Worm (Caenorhabditis elegans) whole organism, young adult: Measurements from ENCODE around the gene clec-206.

Experiments
- B0035.1 ChIP-seq: sonication (generic microtip); optimal IDR thresholded peaks from 2 replicates; lab custom pipeline; 2016; ENCODE audit warnings: missing genetic modification characterization, mild to moderate bottlenecking, missing compliant biosample characterization, missing genotype, missing genetic modification reagents
- F33H1.4 ChIP-seq: fragments of 200-800 bp; sonication (Bioruptor generic); IDR thresholded peaks from 2 replicates; pipeline ENCODE4 v1.3.6; 2022; ENCODE audit warnings: missing genetic modification reagents, missing genetic modification characterization, missing compliant biosample characterization
- F37B4.10 ChIP-seq: fragments of 200-800 bp; sonication (Bioruptor generic); IDR thresholded peaks from 2 replicates; pipeline ENCODE4 v1.3.6; 2022; ENCODE audit warnings: missing genetic modification characterization, missing compliant biosample characterization
- Y53F4B.3 ChIP-seq: fragments of 200-800 bp; sonication (Bioruptor generic); IDR thresholded peaks from 2 replicates; pipeline ENCODE4 v1.3.6; 2022; ENCODE audit warnings: missing genetic modification reagents, missing genetic modification characterization, missing compliant biosample characterization
- Y67H2A.10 ChIP-seq: fragments of 200-800 bp; sonication (Bioruptor generic); conservative IDR thresholded peaks from 2 replicates; pipeline ENCODE4 v1.3.6; 2022; ENCODE audit warnings: missing genetic modification reagents, missing genetic modification characterization, missing compliant biosample characterization
- Y95B8A.8 ChIP-seq: fragments of 200-800 bp; sonication (Bioruptor generic); IDR thresholded peaks from 2 replicates; pipeline ENCODE4 v1.3.6; 2022; ENCODE audit warnings: missing genetic modification reagents, missing genetic modification characterization, missing compliant biosample characterization
- akir-1 ChIP-seq: fragments of 200-800 bp; sonication (Bioruptor generic); optimal IDR thresholded peaks from 2 replicates; lab custom pipeline; 2018; ENCODE audit warnings: mild to moderate bottlenecking, missing genetic modification characterization, moderate library complexity, missing compliant biosample characterization
- ama-1 ChIP-seq, 3 experiments: fragments of 150-350 bp in 1 of 3; sonication (generic microtip) in 2 of 3; optimal IDR thresholded peaks; 2 replicates each; lab custom pipeline; 2014 to 2018; ENCODE audit warnings: missing biosample characterization in 2 of 3, missing genetic modification characterization in 2 of 3, missing genetic modification reagents in 2 of 3
- atf-7 ChIP-seq: sonication (generic microtip); optimal IDR thresholded peaks from 2 replicates; lab custom pipeline; 2017; ENCODE audit warnings: mild to moderate bottlenecking, missing genetic modification characterization, missing compliant biosample characterization
- attf-6 ChIP-seq: fragments of 200-800 bp; sonication (Bioruptor generic); IDR thresholded peaks from 2 replicates; pipeline ENCODE4 v1.3.6; 2022; ENCODE audit warnings: missing genetic modification reagents, missing genetic modification characterization, missing compliant biosample characterization
- bed-2 ChIP-seq: fragments of 200-800 bp; sonication (Bioruptor generic); IDR thresholded peaks from 2 replicates; pipeline ENCODE4 v1.3.6; 2022; ENCODE audit warnings: missing genetic modification reagents, missing genetic modification characterization, missing compliant biosample characterization
- cebp-1 ChIP-seq, 2 experiments: fragments of 200-800 bp in 1 of 2; sonication (Bioruptor generic) in 1 of 2; sonication (generic microtip) in 1 of 2; IDR thresholded peaks in 1 of 2; optimal IDR thresholded peaks in 1 of 2; 2 replicates each; pipeline versions ENCODE4 v1.3.6 to Lab custom; 2017 to 2022; ENCODE audit warnings: missing compliant biosample characterization in 2 of 2, missing genetic modification characterization in 2 of 2, mild to moderate bottlenecking in 1 of 2, missing genetic modification reagents in 1 of 2, moderate library complexity in 1 of 2
- ceh-58 ChIP-seq: fragments of 200-800 bp; sonication (Bioruptor generic); IDR thresholded peaks from 2 replicates; pipeline ENCODE4 v1.3.6; 2022; ENCODE audit warnings: missing genetic modification characterization, missing compliant biosample characterization
- dpff-1 ChIP-seq: sonication (generic microtip); optimal IDR thresholded peaks from 2 replicates; lab custom pipeline; 2017; ENCODE audit warnings: mild to moderate bottlenecking, missing genetic modification characterization, missing compliant biosample characterization
- egl-18 ChIP-seq: fragments of 200-800 bp; sonication (Bioruptor generic); IDR thresholded peaks from 2 replicates; pipeline ENCODE4 v1.3.6; 2022; ENCODE audit warnings: missing genetic modification reagents, missing genetic modification characterization, missing compliant biosample characterization
- ekl-4 ChIP-seq: fragments of 200-800 bp; sonication (Bioruptor generic); IDR thresholded peaks from 2 replicates; pipeline ENCODE4 v1.3.6; 2022; ENCODE audit warnings: missing genetic modification reagents, missing genetic modification characterization, missing compliant biosample characterization
- fkh-3 ChIP-seq: sonication (generic microtip); optimal IDR thresholded peaks from 2 replicates; lab custom pipeline; 2016; ENCODE audit warnings: mild to moderate bottlenecking, missing genetic modification characterization, missing compliant biosample characterization
- hlh-12 ChIP-seq: sonication (generic microtip); optimal IDR thresholded peaks from 2 replicates; lab custom pipeline; 2016; ENCODE audit warnings: missing genetic modification characterization, missing compliant biosample characterization
- hmg-1.2 ChIP-seq: fragments of 200-800 bp; sonication (Bioruptor generic); IDR thresholded peaks from 2 replicates; pipeline ENCODE4 v1.3.6; 2022; ENCODE audit warnings: missing genetic modification reagents, missing genetic modification characterization, missing compliant biosample characterization
- hsf-1 ChIP-seq: fragments of 200-800 bp; sonication (Bioruptor generic); IDR thresholded peaks from 2 replicates; pipeline ENCODE4 v1.3.6; 2022; ENCODE audit warnings: missing genetic modification reagents, missing genetic modification characterization, missing compliant biosample characterization
- lin-54 ChIP-seq: fragments of 200-800 bp; sonication (Bioruptor generic); optimal IDR thresholded peaks from 2 replicates; lab custom pipeline; 2018; ENCODE audit warnings: mild to moderate bottlenecking, missing genetic modification characterization, missing compliant biosample characterization
- lir-1 ChIP-seq: fragments of 200-800 bp; sonication (Bioruptor generic); conservative IDR thresholded peaks from 2 replicates; pipeline ENCODE4 v1.3.6; 2022; ENCODE audit warnings: missing genetic modification reagents, missing genetic modification characterization, missing compliant biosample characterization
- madf-6 ChIP-seq: fragments of 200-800 bp; sonication (Bioruptor generic); IDR thresholded peaks from 2 replicates; pipeline ENCODE4 v1.3.6; 2022; ENCODE audit warnings: missing genetic modification reagents, missing genetic modification characterization, missing compliant biosample characterization
- madf-8 ChIP-seq: fragments of 200-800 bp; sonication (Bioruptor generic); conservative IDR thresholded peaks from 2 replicates; pipeline ENCODE4 v1.3.6; 2022; ENCODE audit warnings: missing genetic modification reagents, missing genetic modification characterization, missing compliant biosample characterization
- nfya-1 ChIP-seq: sonication (generic microtip); optimal IDR thresholded peaks from 2 replicates; lab custom pipeline; 2017; ENCODE audit warnings: antibody characterized with exemption, missing compliant biosample characterization, missing genetic modification characterization, borderline replicate concordance; ENCODE audit not compliant: insufficient read depth
- nhr-90 ChIP-seq: sonication (generic microtip); optimal IDR thresholded peaks from 2 replicates; lab custom pipeline; 2016; ENCODE audit warnings: missing genotype, mild to moderate bottlenecking, missing genetic modification characterization, missing compliant biosample characterization
- rcor-1 ChIP-seq: fragments of 200-800 bp; sonication (Bioruptor generic); IDR thresholded peaks from 2 replicates; pipeline ENCODE4 v1.3.6; 2022; ENCODE audit warnings: missing genetic modification reagents, missing genetic modification characterization, missing compliant biosample characterization
- rpc-1 ChIP-seq, 2 experiments: fragments of 150-350 bp in 1 of 2; sonication (generic microtip) in 1 of 2; optimal IDR thresholded peaks; 2 replicates each; lab custom pipeline; 2014 to 2018; ENCODE audit warnings: missing biosample characterization in 1 of 2, missing genetic modification characterization in 1 of 2, missing genetic modification reagents in 1 of 2, missing genotype in 1 of 2
- sdz-38 ChIP-seq: sonication (generic microtip); optimal IDR thresholded peaks from 2 replicates; lab custom pipeline; 2016; ENCODE audit warnings: missing genotype, missing genetic modification characterization, missing compliant biosample characterization
- sea-2 ChIP-seq: fragments of 200-800 bp; sonication (Bioruptor generic); IDR thresholded peaks from 2 replicates; pipeline ENCODE4 v1.3.6; 2022; ENCODE audit warnings: missing genetic modification characterization, missing compliant biosample characterization
- snpc-4 ChIP-seq, 5 experiments: fragments of 150-350 bp in 1 of 5; sonication (generic microtip) in 4 of 5; optimal IDR thresholded peaks; 2 replicates each; lab custom pipeline; 2014 to 2018; ENCODE audit warnings: missing genetic modification characterization in 5 of 5, missing biosample characterization in 3 of 5, antibody characterized with exemption in 2 of 5, mild to moderate bottlenecking in 2 of 5, missing compliant biosample characterization in 2 of 5, missing genotype in 2 of 5, moderate library complexity in 2 of 5, missing genetic modification reagents in 1 of 5
- tbx-9 ChIP-seq: sonication (generic microtip); optimal IDR thresholded peaks from 2 replicates; lab custom pipeline; 2016; ENCODE audit warnings: borderline replicate concordance, missing genetic modification characterization, inconsistent platforms, missing compliant biosample characterization
- unc-62 ChIP-seq: fragments of 150-350 bp; optimal IDR thresholded peaks from 2 replicates; lab custom pipeline; 2014; ENCODE audit warnings: missing biosample characterization, missing genetic modification reagents, missing genetic modification characterization
- zim-3 ChIP-seq: sonication (generic microtip); optimal IDR thresholded peaks from 2 replicates; lab custom pipeline; 2017; ENCODE audit warnings: mild to moderate bottlenecking, missing genetic modification characterization, moderate library complexity, missing compliant biosample characterization
- ztf-22 ChIP-seq: fragments of 200-800 bp; sonication (Bioruptor generic); optimal IDR thresholded peaks from 2 replicates; lab custom pipeline; 2018; ENCODE audit warnings: mild to moderate bottlenecking, missing genetic modification characterization, moderate library complexity, missing compliant biosample characterization
- ztf-6 ChIP-seq: fragments of 200-800 bp; sonication (Bioruptor generic); IDR thresholded peaks from 2 replicates; pipeline ENCODE4 v1.3.6; 2022; ENCODE audit warnings: missing genetic modification reagents, missing genetic modification characterization, missing compliant biosample characterization

clec-206 gene

DNA sequence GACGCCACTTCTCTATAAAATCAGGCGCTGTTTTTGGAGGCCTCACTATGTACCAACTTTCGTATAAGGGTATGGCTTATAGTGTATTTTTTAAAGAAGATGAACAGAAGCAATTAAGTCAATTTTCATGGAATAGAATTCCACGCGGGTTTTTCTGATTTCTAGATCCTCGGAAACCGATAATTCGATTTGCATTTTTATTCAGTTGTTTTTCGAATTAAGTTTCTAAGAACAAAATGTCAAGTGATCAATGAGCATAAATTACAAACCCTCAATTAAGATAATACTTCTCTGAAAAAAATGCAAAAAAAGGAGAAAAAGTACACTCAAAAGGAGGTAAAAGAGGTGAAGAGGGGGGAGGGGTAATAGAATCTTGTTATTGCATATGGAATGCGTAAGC is 17.2 kb upstream of the clec-206 start:
- TF ChIP-seq sdz-38 (tag; lab: Kevin White, UChicago) = no peak
- TF ChIP-seq lir-1 (GFP tag; lab: Robert Waterston, UW) = no peak
- no peak for TF ChIP-seq lin-54 (GFP tag; lab: Kevin White, UChicago)

DNA sequence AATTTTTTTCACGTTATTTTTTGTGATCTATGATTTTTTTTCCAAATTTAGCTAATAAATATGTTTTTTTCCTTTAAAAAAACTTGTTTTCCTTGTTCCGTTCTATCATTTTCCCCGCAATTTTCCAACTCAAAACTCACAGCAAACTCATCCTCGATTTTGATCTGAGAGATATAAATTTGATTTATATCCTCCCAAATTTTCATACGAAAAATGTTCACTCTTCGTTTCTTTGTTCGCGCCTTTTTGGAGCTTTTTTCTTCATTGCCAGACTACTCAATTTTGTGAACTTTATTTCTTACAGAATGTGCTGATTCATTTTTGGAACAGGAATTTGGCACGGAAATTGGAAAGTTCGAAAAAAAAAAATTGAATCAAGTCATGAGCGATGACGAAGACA is 14.6 kb upstream of the clec-206 start, which contains the start of gene F59A7.14:
Gene F59A7.14 (plus strand): TSS at position 301 of the 400 bp plus-strand sequence.
- TF ChIP-seq Y67H2A.10 (GFP tag; lab: Robert Waterston, UW) (no peak), cebp-1 (GFP tag; IDR thresholded peaks at IDR 0.05; lab: Robert Waterston, UW) (no peak), cebp-1 (tag; optimal IDR thresholded peaks at IDR 0.05; lab: Kevin White, UChicago) (no peak), hlh-12 (tag; lab: Kevin White, UChicago) (no peak), hsf-1 (GFP tag; lab: Robert Waterston, UW) (no peak), madf-6 (GFP tag; lab: Robert Waterston, UW) (no peak), F33H1.4 (no peak), fkh-3 (tag; lab: Kevin White, UChicago) (no peak), Y95B8A.8 (GFP tag; lab: Robert Waterston, UW) (no peak), B0035.1 (tag; lab: Kevin White, UChicago) (no peak), attf-6 (GFP tag; lab: Robert Waterston, UW) (no peak)

DNA sequence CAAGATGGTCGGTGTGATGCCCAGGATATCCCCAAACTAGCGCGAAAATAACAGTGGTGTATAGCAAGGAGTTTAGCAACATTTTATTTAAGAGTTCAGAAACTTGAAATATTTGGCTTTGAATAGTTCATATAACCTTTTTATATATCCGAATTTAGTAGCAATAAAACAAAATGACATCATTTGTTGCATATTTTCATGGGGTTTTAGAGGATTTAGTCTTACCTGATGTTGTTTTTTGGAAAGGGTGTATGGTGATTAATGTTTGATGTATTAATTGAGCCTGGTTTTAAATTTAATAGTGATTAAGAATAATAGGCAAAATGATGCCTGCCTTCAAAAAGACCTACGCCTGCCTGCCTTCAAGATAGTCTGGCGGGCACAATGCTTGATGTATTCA is 12.3 kb upstream of the clec-206 start, which contains the start of gene F59A7.2:
Gene F59A7.2 (minus strand): TSS at position 101 of the 400 bp plus-strand sequence.
- TF ChIP-seq Y53F4B.3 (GFP tag; lab: Robert Waterston, UW) (no peak), ztf-6 (GFP tag; lab: Robert Waterston, UW) (no peak), dpff-1 (no peak), sea-2 (GFP tag; lab: Robert Waterston, UW) (no peak), ceh-58 (GFP tag; lab: Robert Waterston, UW) (no peak), hmg-1.2 (GFP tag; lab: Robert Waterston, UW) (no peak), ekl-4 (no peak), nhr-90 (tag; lab: Kevin White, UChicago) (no peak)

DNA sequence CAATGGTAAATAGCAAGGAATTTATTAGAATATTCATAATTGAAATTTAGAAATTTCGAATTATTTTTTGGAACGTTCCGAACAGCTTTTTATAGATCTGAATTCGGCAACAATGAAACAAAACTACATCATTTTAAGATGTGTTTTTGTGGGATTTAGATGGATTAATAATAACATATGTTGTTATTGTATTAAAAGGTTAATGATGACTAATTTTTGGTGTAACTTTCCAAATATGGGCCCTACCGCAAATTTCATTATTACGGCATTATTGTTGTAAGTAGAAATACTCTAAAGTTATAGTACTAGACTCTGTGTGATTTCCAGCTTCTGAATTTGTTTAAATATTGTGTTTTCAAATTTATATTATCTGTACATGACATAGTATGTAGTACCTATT is 9.7 kb upstream of the clec-206 start, which contains the start of gene F59A7.11:
Gene F59A7.11 (minus strand): TSS at position 101 of the 400 bp plus-strand sequence.
- TF ChIP-seq lin-54 (GFP tag; lab: Kevin White, UChicago) (no peak), hlh-12 (tag; lab: Kevin White, UChicago) (no peak), ztf-22 (no peak), hmg-1.2 (GFP tag; lab: Robert Waterston, UW) (no peak), tbx-9 (tag; lab: Kevin White, UChicago) (no peak), ama-1 (optimal IDR thresholded peaks at IDR 0.05; lab: Kevin White, UChicago) (no peak), ama-1 (GFP tag; optimal IDR thresholded peaks at IDR 0.05; lab: Kevin White, UChicago) (no peak), snpc-4 (GFP tag; optimal IDR thresholded peaks at IDR 0.05; lab: Kevin White, UChicago) (no peak), snpc-4 (tag; optimal IDR thresholded peaks at IDR 0.05; lab: Kevin White, UChicago) (no peak), egl-18 (GFP tag; lab: Robert Waterston, UW) (no peak)
- TF ChIP-seq, all 124 proteins: peak for 0

DNA sequence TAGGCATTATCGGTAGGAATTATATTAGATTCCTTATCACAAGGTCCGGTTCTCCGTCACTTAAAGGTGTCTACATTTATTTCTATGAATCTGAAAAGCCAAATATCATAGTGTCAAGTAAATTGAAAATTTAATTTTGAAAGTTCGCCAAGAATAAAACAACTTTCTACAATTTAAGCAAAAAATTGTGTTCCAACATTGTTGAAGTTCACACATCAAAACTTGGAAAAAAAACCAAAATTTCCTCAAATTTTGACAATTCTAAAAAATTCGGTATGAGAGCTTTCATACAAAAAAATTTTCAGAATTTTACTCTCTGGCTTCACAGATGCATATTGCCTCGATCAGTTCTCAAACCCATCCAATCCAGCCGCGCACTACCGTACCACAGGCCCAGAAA is 7.6 kb upstream of the clec-206 start, which contains the start of gene F59A7.7:
Gene F59A7.7 (plus strand): TSS at position 301 of the 400 bp plus-strand sequence.
- no peak for TF ChIP-seq rpc-1 (optimal IDR thresholded peaks at IDR 0.05; lab: Kevin White, UChicago)
- no peak for TF ChIP-seq rpc-1 (tag; optimal IDR thresholded peaks at IDR 0.05; lab: Kevin White, UChicago)
- TF ChIP-seq ztf-22 = no peak
- TF ChIP-seq ceh-58 (GFP tag; lab: Robert Waterston, UW) = 0 out of 2 replicates have a peak, but pooled peaks have one; percentile 23

DNA sequence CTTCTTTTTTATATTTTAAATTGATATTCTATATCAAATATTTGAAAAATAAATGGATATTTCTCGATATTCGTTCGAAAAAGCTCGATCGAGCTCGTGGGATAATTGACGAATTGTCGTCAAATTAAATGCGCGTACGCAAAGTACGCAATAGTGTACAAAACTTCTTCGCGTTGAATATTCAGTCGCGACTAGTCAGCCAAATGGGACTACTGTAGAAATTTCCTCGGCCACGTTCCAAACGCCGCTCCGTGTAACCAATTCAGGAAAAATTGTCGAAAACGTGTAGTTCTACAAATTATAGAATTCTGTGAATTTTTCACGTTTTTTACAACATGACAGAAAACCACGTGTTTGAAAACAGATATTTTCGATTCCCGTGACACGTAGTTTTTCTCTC is 4.3 kb upstream of the clec-206 start:
- TF ChIP-seq rcor-1 (GFP tag; lab: Robert Waterston, UW) = peak; percentile 87
- TF ChIP-seq F37B4.10 (GFP tag; lab: Robert Waterston, UW) = no peak
- peak; percentile 84 for TF ChIP-seq madf-8 (GFP tag; lab: Robert Waterston, UW)
- TF ChIP-seq Y53F4B.3 (GFP tag; lab: Robert Waterston, UW) = peak; percentile 41; the same call in 1 of the 2 replicates
- TF ChIP-seq cebp-1 (GFP tag; IDR thresholded peaks at IDR 0.05; lab: Robert Waterston, UW) = peak; percentile 44; the same call in 1 of the 2 replicates
- peak; percentile 35 for TF ChIP-seq cebp-1 (tag; optimal IDR thresholded peaks at IDR 0.05; lab: Kevin White, UChicago)
- no peak for TF ChIP-seq akir-1 (GFP tag; lab: Kevin White, UChicago)
- TF ChIP-seq attf-6 (GFP tag; lab: Robert Waterston, UW) = 0 out of 2 replicates have a peak, but pooled peaks have one; percentile 36
- no peak for TF ChIP-seq nfya-1
- no peak for TF ChIP-seq ztf-22
- no peak for TF ChIP-seq zim-3 (tag; lab: Kevin White, UChicago)
- TF ChIP-seq unc-62 (GFP tag; lab: Kevin White, UChicago) = no peak
- no peak for TF ChIP-seq atf-7
- TF ChIP-seq bed-2 (GFP tag; lab: Robert Waterston, UW) = 0 out of 2 replicates have a peak, but pooled peaks have one; percentile 27
